Worm (Caenorhabditis elegans) whole organism, L1 larva: ENCODE measurements around the gene cyp-35B2.

ENCODE experiments used
- C04F5.9 ChIP-seq: sonication (generic microtip); optimal IDR thresholded peaks from 2 replicates; lab custom pipeline; 2016; ENCODE audit warnings: missing genetic modification characterization, missing compliant biosample characterization
- C34B4.2 ChIP-seq: sonication (generic microtip); optimal IDR thresholded peaks from 2 replicates; lab custom pipeline; 2017; ENCODE audit warnings: mild to moderate bottlenecking, missing genetic modification characterization, missing compliant biosample characterization
- alr-1 ChIP-seq: fragments of 200-800 bp; sonication (Bioruptor generic); optimal IDR thresholded peaks from 2 replicates; lab custom pipeline; 2018; ENCODE audit warnings: borderline replicate concordance, mild to moderate bottlenecking, missing genetic modification characterization, missing compliant biosample characterization
- ceh-82 ChIP-seq, 3 experiments: fragments of 150-350 bp in 1 of 3; sonication (generic microtip) in 2 of 3; optimal IDR thresholded peaks; 2 replicates each; lab custom pipeline; 2014 to 2017; ENCODE audit warnings: missing biosample characterization in 3 of 3, missing genetic modification characterization in 3 of 3
- ceh-88 ChIP-seq: fragments of 200-800 bp; sonication (Bioruptor generic); IDR thresholded peaks from 2 replicates; pipeline ENCODE4 v1.3.6; 2022; ENCODE audit warnings: missing genetic modification characterization, missing compliant biosample characterization
- ceh-90 ChIP-seq: sonication (generic microtip); optimal IDR thresholded peaks from 2 replicates; lab custom pipeline; 2016; ENCODE audit warnings: missing genetic modification characterization, missing compliant biosample characterization
- ces-1 ChIP-seq: fragments of 150-350 bp; optimal IDR thresholded peaks from 2 replicates; lab custom pipeline; 2014; ENCODE audit warnings: missing biosample characterization, missing genetic modification reagents, missing genetic modification characterization
- dpl-1 ChIP-seq, 3 experiments: fragments of 150-350 bp in 2 of 3; sonication (generic microtip) in 1 of 3; optimal IDR thresholded peaks; 2 replicates each; lab custom pipeline; 2014 to 2017; ENCODE audit warnings: missing biosample characterization in 3 of 3, missing genetic modification characterization in 3 of 3, missing genetic modification reagents in 3 of 3
- efl-3 ChIP-seq: fragments of 200-800 bp; sonication (Bioruptor generic); optimal IDR thresholded peaks from 2 replicates; lab custom pipeline; 2018; ENCODE audit warnings: mild to moderate bottlenecking, missing genetic modification characterization, missing compliant biosample characterization
- elt-2 ChIP-seq: sonication (generic microtip); optimal IDR thresholded peaks from 2 replicates; lab custom pipeline; 2016; ENCODE audit warnings: missing genetic modification characterization, mild to moderate bottlenecking, inconsistent platforms, missing compliant biosample characterization, missing genetic modification reagents
- elt-3 ChIP-seq, 6 experiments: fragments of 150-350 bp in 1 of 6; sonication (generic microtip); optimal IDR thresholded peaks; 2 replicates each; lab custom pipeline; 2017 to 2018; ENCODE audit warnings: missing biosample characterization in 6 of 6, missing genetic modification characterization in 6 of 6, inconsistent platforms in 1 of 6
- fkh-10 ChIP-seq: sonication (generic microtip); optimal IDR thresholded peaks from 2 replicates; lab custom pipeline; 2017; ENCODE audit warnings: missing biosample characterization, missing genetic modification reagents, missing genetic modification characterization
- fkh-8 ChIP-seq: sonication (generic microtip); optimal IDR thresholded peaks from 2 replicates; lab custom pipeline; 2016; ENCODE audit warnings: mild to moderate bottlenecking, missing genetic modification characterization, missing compliant biosample characterization
- fos-1 ChIP-seq: fragments of 150-350 bp; optimal IDR thresholded peaks from 2 replicates; lab custom pipeline; 2014; ENCODE audit warnings: missing biosample characterization, missing genetic modification characterization
- hpl-2 ChIP-seq: fragments of 150-350 bp; optimal IDR thresholded peaks from 2 replicates; lab custom pipeline; 2014; ENCODE audit warnings: missing biosample characterization, missing genetic modification reagents, missing genetic modification characterization
- isw-1 ChIP-seq: fragments of 200-800 bp; sonication (Bioruptor generic); IDR thresholded peaks from 2 replicates; pipeline ENCODE4 v1.3.6; 2022; ENCODE audit warnings: missing genetic modification characterization, missing compliant biosample characterization
- lir-3 ChIP-seq: sonication (generic microtip); optimal IDR thresholded peaks from 2 replicates; lab custom pipeline; 2016; ENCODE audit warnings: mild to moderate bottlenecking, missing genetic modification characterization, moderate library complexity, missing compliant biosample characterization; ENCODE audit not compliant: poor library complexity
- mab-9 ChIP-seq: fragments of 200-800 bp; sonication (Bioruptor generic); IDR thresholded peaks from 2 replicates; pipeline ENCODE4 v1.3.6; 2022; ENCODE audit warnings: missing genetic modification reagents, missing genetic modification characterization, missing compliant biosample characterization
- mdl-1 ChIP-seq, 2 experiments: fragments of 150-350 bp; optimal IDR thresholded peaks; 2 replicates each; lab custom pipeline; 2014 to 2017; ENCODE audit warnings: missing biosample characterization in 2 of 2, missing genetic modification characterization in 2 of 2, inconsistent platforms in 1 of 2
- mef-2 ChIP-seq: fragments of 150-350 bp; optimal IDR thresholded peaks from 2 replicates; lab custom pipeline; 2014; ENCODE audit warnings: missing biosample characterization, missing genetic modification characterization
- mep-1 ChIP-seq: fragments of 150-350 bp; optimal IDR thresholded peaks from 2 replicates; lab custom pipeline; 2014; ENCODE audit warnings: missing biosample characterization, missing genetic modification characterization
- nhr-20 ChIP-seq: sonication (generic microtip); optimal IDR thresholded peaks from 2 replicates; lab custom pipeline; 2016; ENCODE audit warnings: mild to moderate bottlenecking, missing genetic modification characterization, missing compliant biosample characterization
- nhr-28 ChIP-seq: fragments of 150-350 bp; optimal IDR thresholded peaks from 2 replicates; lab custom pipeline; 2014; ENCODE audit warnings: missing biosample characterization, missing genetic modification characterization
- nhr-47 ChIP-seq: sonication (generic microtip); optimal IDR thresholded peaks from 2 replicates; lab custom pipeline; 2016; ENCODE audit warnings: mild to moderate bottlenecking, missing genetic modification characterization, moderate library complexity, missing compliant biosample characterization
- nhr-76 ChIP-seq: sonication (generic microtip); optimal IDR thresholded peaks from 2 replicates; lab custom pipeline; 2017; ENCODE audit warnings: missing biosample characterization, missing genetic modification characterization
- nhr-84 ChIP-seq: sonication (generic microtip); optimal IDR thresholded peaks from 2 replicates; lab custom pipeline; 2017; ENCODE audit warnings: missing biosample characterization, missing genetic modification characterization
- nhr-85 ChIP-seq: sonication (generic microtip); peaks from one replicate; lab custom pipeline; 2016; ENCODE audit warnings: missing genetic modification characterization, inconsistent platforms, missing compliant biosample characterization
- nhr-90 ChIP-seq: sonication (generic microtip); optimal IDR thresholded peaks from 2 replicates; lab custom pipeline; 2016; ENCODE audit warnings: mild to moderate bottlenecking, missing genetic modification characterization, missing compliant biosample characterization; ENCODE audit not compliant: poor library complexity
- pag-3 ChIP-seq: sonication (generic microtip); optimal IDR thresholded peaks from 2 replicates; lab custom pipeline; 2017; ENCODE audit warnings: missing genetic modification characterization, mild to moderate bottlenecking, missing compliant biosample characterization, antibody characterized with exemption, borderline replicate concordance; ENCODE audit not compliant: insufficient read depth
- pax-3 ChIP-seq: fragments of 200-800 bp; sonication (Bioruptor generic); optimal IDR thresholded peaks from 2 replicates; lab custom pipeline; 2018; ENCODE audit warnings: mild to moderate bottlenecking, missing genetic modification characterization, moderate library complexity, missing compliant biosample characterization
- rnt-1 ChIP-seq: sonication (generic microtip); optimal IDR thresholded peaks from 2 replicates; lab custom pipeline; 2016; ENCODE audit warnings: mild to moderate bottlenecking, missing genetic modification characterization, moderate library complexity, missing compliant biosample characterization
- snpc-4 ChIP-seq: fragments of 150-350 bp; optimal IDR thresholded peaks from 2 replicates; lab custom pipeline; 2014; ENCODE audit warnings: missing biosample characterization, missing genetic modification characterization
- unc-30 ChIP-seq: sonication (generic microtip); optimal IDR thresholded peaks from 2 replicates; lab custom pipeline; 2017; ENCODE audit warnings: missing biosample characterization, missing genetic modification characterization
- xbp-1 ChIP-seq: sonication (generic microtip); optimal IDR thresholded peaks from 2 replicates; lab custom pipeline; 2016; ENCODE audit warnings: missing genetic modification characterization, missing compliant biosample characterization
- zag-1 ChIP-seq: fragments of 150-350 bp; optimal IDR thresholded peaks from 2 replicates; lab custom pipeline; 2014; ENCODE audit warnings: missing biosample characterization, missing genetic modification characterization
- ztf-11 ChIP-seq, 2 experiments: sonication (generic microtip); optimal IDR thresholded peaks; 2 replicates each; lab custom pipeline; 2016 to 2017; ENCODE audit warnings: missing genetic modification characterization in 2 of 2, missing biosample characterization in 1 of 2, missing compliant biosample characterization in 1 of 2

The cyp-35B2 gene

DNA sequence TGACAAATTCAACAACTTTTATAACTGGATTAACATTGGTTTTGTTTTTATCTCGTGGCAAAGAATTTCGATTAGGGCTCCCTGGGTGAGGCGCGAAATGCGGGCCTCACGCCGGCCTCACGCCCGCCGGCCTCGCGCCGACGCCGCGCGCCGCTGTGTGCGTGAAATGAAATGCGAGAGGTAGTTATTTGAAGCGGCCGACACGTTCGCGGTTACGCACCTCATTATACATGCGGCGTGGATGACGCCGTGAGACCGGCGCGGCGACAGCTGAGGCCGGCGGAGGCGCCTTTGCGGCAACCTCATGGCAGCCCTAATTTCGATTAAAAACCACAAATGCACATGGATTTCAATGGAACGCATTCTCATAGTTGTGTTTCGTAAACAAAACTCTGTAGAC, 14.4 kb upstream of the cyp-35B2 start:
- TF ChIP-seq xbp-1 (tag; lab: Kevin White, UChicago) = no peak
- no peak for TF ChIP-seq unc-30 (tag; lab: Kevin White, UChicago)
- TF ChIP-seq rnt-1 (tag; lab: Kevin White, UChicago) = no peak
- TF ChIP-seq lir-3 (tag; lab: Kevin White, UChicago) = no peak
- no peak for TF ChIP-seq dpl-1 (GFP tag; optimal IDR thresholded peaks at IDR 0.05; lab: Kevin White, UChicago)
- TF ChIP-seq ceh-90 (tag; lab: Kevin White, UChicago) = no peak
- no peak for TF ChIP-seq nhr-90 (tag; lab: Kevin White, UChicago)
- TF ChIP-seq snpc-4 (tag; lab: Kevin White, UChicago) = no peak
- TF ChIP-seq C34B4.2 (tag; lab: Kevin White, UChicago) = no peak

DNA sequence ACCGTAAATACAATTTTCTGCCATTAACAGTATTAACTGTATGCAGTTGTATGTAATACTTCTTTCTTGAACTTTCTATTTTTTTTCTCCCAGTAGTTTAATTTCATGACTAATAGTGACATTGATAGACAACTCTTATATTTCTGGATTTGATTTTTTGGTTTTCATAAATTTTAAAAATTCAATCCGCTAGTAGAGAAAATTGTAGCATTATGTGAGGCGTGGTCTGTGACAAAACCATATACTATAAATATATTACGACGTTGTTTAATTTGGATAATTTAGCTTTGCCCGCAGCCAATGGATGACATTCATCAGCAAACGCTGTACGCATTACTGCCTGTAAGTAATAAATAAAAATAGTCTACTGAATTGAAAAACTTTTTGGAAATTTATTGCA, 12.9 kb upstream of the cyp-35B2 start, which contains the start of gene srx-64:
Gene srx-64 (plus strand): TSS at position 301 of the 400 bp plus-strand sequence.
- TF ChIP-seq unc-30 (tag; lab: Kevin White, UChicago) (no peak), nhr-47 (no peak), zag-1 (no peak), pax-3 (tag; lab: Kevin White, UChicago) (no peak), isw-1 (GFP tag; lab: Robert Waterston, UW) (no peak), nhr-28 (tag; lab: Kevin White, UChicago) (no peak), nhr-84 (no peak)

ce11 chrV:3931326-3931725, 10.6 kb upstream of the cyp-35B2 start, which contains the start of gene srx-63:
srx-63 (plus strand) TSS chrV:3931626.
- TF ChIP-seq mef-2 (tag; lab: Kevin White, UChicago) (no peak), nhr-85 (tag; lab: Kevin White, UChicago) (no peak), fkh-8 (no peak), hpl-2 (GFP tag; lab: Kevin White, UChicago) (no peak), ces-1 (no peak), ceh-82 (tag; optimal IDR thresholded peaks at IDR 0.05; lab: Kevin White, UChicago) (no peak), ceh-88 (GFP tag; lab: Robert Waterston, UW) (no peak), nhr-76 (no peak), pag-3 (tag; lab: Kevin White, UChicago) (no peak), mep-1 (tag; lab: Kevin White, UChicago) (no peak)

- peak; percentile 85 for TF ChIP-seq elt-2 (tag; lab: Kevin White, UChicago)
- no peak for TF ChIP-seq ztf-11 (tag; optimal IDR thresholded peaks at IDR 0.05; lab: Kevin White, UChicago)
- TF ChIP-seq nhr-20 (tag; lab: Kevin White, UChicago) = peak; percentile 2
- no peak for TF ChIP-seq nhr-90 (tag; lab: Kevin White, UChicago)
Measured at ce11 chrV:3935892-3936478, 6.0 kb upstream of the cyp-35B2 start, which contains the start of gene cyp-35A5. cyp-35A5 (plus strand) TSS chrV:3936326.

DNA sequence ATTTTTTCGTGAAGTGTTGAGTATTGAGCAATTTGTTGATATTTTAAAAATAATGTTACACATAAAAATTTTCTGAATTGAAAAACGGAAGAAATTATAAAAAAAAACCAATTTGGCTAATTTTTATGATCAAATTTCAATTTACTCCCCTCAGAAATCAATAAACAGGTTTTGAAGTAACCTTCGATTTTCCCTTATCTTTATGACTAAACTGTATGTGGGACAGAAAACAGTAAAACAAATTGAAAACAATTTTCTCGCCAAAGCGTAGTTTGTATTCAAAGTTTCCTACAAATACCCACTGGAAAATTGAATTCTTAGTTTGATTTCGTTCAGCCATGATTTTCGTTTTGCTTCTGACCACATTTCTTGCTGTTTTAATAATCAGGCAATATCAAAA, 3.2 kb upstream of the cyp-35B2 start, which contains the start of gene cyp-35B1:
Gene cyp-35B1 (plus strand): TSS at position 244 of the 400 bp plus-strand sequence.
- TF ChIP-seq fos-1 (tag; lab: Kevin White, UChicago) = no peak
- no peak for TF ChIP-seq mdl-1 (tag; optimal IDR thresholded peaks at IDR 0.05; lab: Kevin White, UChicago)
- TF ChIP-seq ceh-90 (tag; lab: Kevin White, UChicago) = no peak
- no peak for TF ChIP-seq mab-9 (GFP tag; lab: Robert Waterston, UW)
- no peak for TF ChIP-seq elt-3 (tag; optimal IDR thresholded peaks at IDR 0.05; lab: Kevin White, UChicago)
- no peak for TF ChIP-seq C04F5.9 (tag; lab: Kevin White, UChicago)
- no peak for TF ChIP-seq elt-2 (tag; lab: Kevin White, UChicago)
- TF ChIP-seq alr-1 = no peak
- no peak for TF ChIP-seq fkh-10 (GFP tag; lab: Kevin White, UChicago)
- TF ChIP-seq efl-3 = no peak
